Fruit fly (Drosophila melanogaster): ENCODE measurements around the gene Hyls1.

Gene Hyls1

DNA sequence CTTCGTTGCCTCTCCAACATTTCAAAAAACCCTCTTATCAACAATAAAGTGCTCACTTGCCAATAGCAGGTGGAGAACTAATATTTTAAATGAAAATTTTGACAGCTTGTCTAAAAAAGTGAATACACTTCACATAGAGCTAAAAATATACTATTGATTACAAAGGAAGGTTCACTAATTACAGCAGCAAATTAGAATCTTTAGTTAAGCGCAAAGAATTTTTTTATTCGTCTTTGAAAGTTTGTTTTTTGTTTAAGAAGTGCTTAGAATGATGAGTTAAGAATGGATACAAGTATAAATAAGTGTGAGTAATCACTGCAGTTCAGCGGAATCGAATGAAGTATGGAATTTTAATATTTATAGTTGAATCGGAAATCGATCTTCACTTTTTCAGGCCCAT lies 10.2 kb downstream of the Hyls1 start, which contains the start of gene CG44405:
CG44405 (minus strand) TSS at position 101 of the 400 bp plus-strand sequence.
- TF ChIP-seq Gsc (GFP tag; IDR thresholded peaks at IDR 0.05) (no peak), twi (tag; optimal IDR thresholded peaks at IDR 0.05) (no peak), CG9215 (GFP tag; IDR thresholded peaks at IDR 0.05) (no peak), ara (GFP tag; IDR thresholded peaks at IDR 0.05) (no peak), CG16779 (GFP tag; IDR thresholded peaks at IDR 0.05) (no peak), NfI (GFP tag; optimal IDR thresholded peaks at IDR 0.05) (no peak), Lim3 (GFP tag; IDR thresholded peaks at IDR 0.05) (no peak), bbx (GFP tag; IDR thresholded peaks at IDR 0.05; ENCODE audit: partially characterized antibody) (no peak), slp2 (GFP tag; optimal IDR thresholded peaks at IDR 0.05) (no peak), pzg (GFP tag; optimal IDR thresholded peaks at IDR 0.05) (no peak), cad (GFP tag; optimal IDR thresholded peaks at IDR 0.05) (no peak), CG13287 (GFP tag; IDR thresholded peaks at IDR 0.05; ENCODE audit: partially characterized antibody) (no peak), rib (GFP tag; IDR thresholded peaks at IDR 0.05) (no peak), dati (GFP tag; IDR thresholded peaks at IDR 0.05) (no peak)

- TF ChIP-seq Gsc (GFP tag; IDR thresholded peaks at IDR 0.05), result no peak
- peak; percentile 20 for TF ChIP-seq Ets65A (GFP tag)
- no peak for TF ChIP-seq zfh2 (GFP tag; optimal IDR thresholded peaks at IDR 0.05)
These were observed 12.2 kb downstream of the Hyls1 start, which contains the start of gene CG42266 for dm6 chr2L:16340268-16340667. Gene CG42266 (minus strand): TSS chr2L:16340368.

- no peak for TF ChIP-seq NC2α (GFP tag; optimal IDR thresholded peaks at IDR 0.05)
- TF ChIP-seq sna (GFP tag; IDR thresholded peaks at IDR 0.05; ENCODE audit: partially characterized antibody), result no peak
- no peak for TF ChIP-seq CG3407 (GFP tag; optimal IDR thresholded peaks at IDR 0.05)
- no peak for TF ChIP-seq Deaf1 (tag; optimal IDR thresholded peaks at IDR 0.05)
- no peak for TF ChIP-seq Lpt (GFP tag; optimal IDR thresholded peaks at IDR 0.05)
- no peak for TF ChIP-seq CG4617 (GFP tag; optimal IDR thresholded peaks at IDR 0.05; ENCODE audit: borderline replicate concordance)
- no peak for TF ChIP-seq CG31365 (tag; optimal IDR thresholded peaks at IDR 0.05)
- TF ChIP-seq CG34376 (GFP tag; optimal IDR thresholded peaks at IDR 0.05), result no peak
- no peak for TF ChIP-seq CG11723 (GFP tag; optimal IDR thresholded peaks at IDR 0.05)
- TF ChIP-seq da (GFP tag; optimal IDR thresholded peaks at IDR 0.05), result no peak
- TF ChIP-seq CG9876 (GFP tag; optimal IDR thresholded peaks at IDR 0.05), result no peak
These were observed 14.6 kb downstream of the Hyls1 start, which contains the start of gene CG31817 for dm6 chr2L:16337785-16338184. Gene CG31817 (minus strand): TSS chr2L:16337885.

DNA sequence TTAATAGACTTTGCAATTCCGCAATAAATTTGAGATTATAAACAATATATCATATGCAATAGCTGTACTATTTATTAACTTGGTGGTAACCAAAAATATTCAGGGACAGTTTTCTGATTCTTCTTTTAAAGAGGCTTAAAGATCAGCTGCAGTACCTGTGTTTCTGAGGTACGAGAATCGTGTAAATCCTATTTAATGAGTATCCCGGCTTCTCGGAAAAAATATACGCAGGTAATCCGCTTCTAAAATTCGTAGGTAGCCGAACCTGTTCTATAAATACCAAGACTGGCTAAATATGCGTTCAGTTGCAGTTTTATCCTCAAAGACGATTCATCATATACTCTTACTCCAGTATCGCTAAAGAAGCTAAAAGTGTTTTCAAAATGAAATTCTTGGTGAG lies 22.8 kb downstream of the Hyls1 start, which contains the start of gene CG4440:
CG4440 (plus strand) TSS at position 301 of the 400 bp plus-strand sequence.
- TF ChIP-seq D19A (tag; optimal IDR thresholded peaks at IDR 0.05) (no peak), lab (GFP tag; optimal IDR thresholded peaks at IDR 0.05) (no peak), Stat92E (GFP tag; optimal IDR thresholded peaks at IDR 0.05) (peak in 1 of 3 experiments; percentile 50), zen (tag; optimal IDR thresholded peaks at IDR 0.05) (peak; percentile 78)

dm6 chr2L:16329102-16329520 lies 23.3 kb downstream of the Hyls1 start, which contains the start of gene mRpL4:
Gene mRpL4 (minus strand): TSS chr2L:16329132.
- TF ChIP-seq C15 (GFP tag; IDR thresholded peaks at IDR 0.05), result 0 out of 3 replicates have a peak, but pooled peaks have one; percentile 26
- TF ChIP-seq hbn (GFP tag; IDR thresholded peaks at IDR 0.05; ENCODE audit: partially characterized antibody), result peak; percentile 99
- TF ChIP-seq CG5953 (GFP tag; IDR thresholded peaks at IDR 0.05), result peak; percentile 51; the same call in 1 of the 2 replicates
- TF ChIP-seq CG12071 (GFP tag; optimal IDR thresholded peaks at IDR 0.05), result no peak
- TF ChIP-seq Meics (GFP tag; optimal IDR thresholded peaks at IDR 0.05), result peak; percentile 100
- peak; percentile 79 to 84 for TF ChIP-seq dpn (GFP tag; optimal IDR thresholded peaks at IDR 0.05)
- TF ChIP-seq kni (GFP tag; optimal IDR thresholded peaks at IDR 0.05), result peak; percentile 24
- TF ChIP-seq Mad (GFP tag; optimal IDR thresholded peaks at IDR 0.05), result no peak
- TF ChIP-seq CG13287 (GFP tag; IDR thresholded peaks at IDR 0.05; ENCODE audit: partially characterized antibody), result peak; percentile 99
- peak; percentile 88 for TF ChIP-seq CG2120 (GFP tag; optimal IDR thresholded peaks at IDR 0.05)
- peak; percentile 22; the same call in 1 of the 2 replicates for TF ChIP-seq stc (GFP tag; IDR thresholded peaks at IDR 0.05)
- TF ChIP-seq Dip3 (GFP tag; optimal IDR thresholded peaks at IDR 0.05), result peak; percentile 89
- no peak for TF ChIP-seq CG17912 (GFP tag; optimal IDR thresholded peaks at IDR 0.05)
- TF ChIP-seq B-H1 (GFP tag; IDR thresholded peaks at IDR 0.05), result peak; percentile 35; the same call in 1 of the 3 replicates
- peak; percentile 49 for TF ChIP-seq zen (tag; optimal IDR thresholded peaks at IDR 0.05)
- TF ChIP-seq Sry-β (GFP tag; optimal IDR thresholded peaks at IDR 0.05), result peak; percentile 49
